Fruit fly (Drosophila melanogaster) whole organism, embryonic: ENCODE results near the gene CG9717.

ENCODE experiments used
- ATbp ChIP-seq: fragments of 200-800 bp; sonication (Bioruptor generic); optimal IDR thresholded peaks from 2 replicates; lab custom pipeline; 2017; ENCODE audit warnings: missing biosample characterization, mild to moderate bottlenecking, missing genetic modification characterization, missing genetic modification reagents
- Antp ChIP-seq: fragments of 200-800 bp; sonication (Bioruptor generic); optimal IDR thresholded peaks from 3 replicates; lab custom pipeline; 2016; ENCODE audit warnings: missing biosample characterization, missing genetic modification characterization
- Atf6 ChIP-seq: fragments of 200-800 bp; sonication (Bioruptor generic); IDR thresholded peaks from 2 replicates; pipeline ENCODE4 v1.3.6; 2022; ENCODE audit warnings: missing biosample characterization, missing genetic modification characterization
- Awh ChIP-seq: fragments of 200-800 bp; sonication (Bioruptor generic); IDR thresholded peaks from 2 replicates; pipeline ENCODE4, ENCODE4 v1.3.6; 2022; ENCODE audit warnings: missing biosample characterization, missing genetic modification characterization
- Bgb ChIP-seq: fragments of 200-800 bp; sonication (Bioruptor generic); IDR thresholded peaks from 2 replicates; pipeline ENCODE4 v1.3.6; 2022; ENCODE audit warnings: missing biosample characterization, missing genetic modification characterization; ENCODE audit not compliant: partially characterized antibody
- CG10147 ChIP-seq: fragments of 200-800 bp; sonication (Bioruptor generic); optimal IDR thresholded peaks from 2 replicates; lab custom pipeline; 2019; ENCODE audit warnings: missing biosample characterization, mild to moderate bottlenecking, missing genetic modification characterization, moderate library complexity
- CG10267 ChIP-seq: fragments of 200-800 bp; sonication (Bioruptor generic); optimal IDR thresholded peaks from 2 replicates; lab custom pipeline; 2018; ENCODE audit warnings: missing biosample characterization, mild to moderate bottlenecking, missing genetic modification characterization, moderate library complexity
- CG10565 ChIP-seq: fragments of 200-800 bp; sonication (Bioruptor generic); optimal IDR thresholded peaks from 3 replicates; lab custom pipeline; 2016; ENCODE audit warnings: missing biosample characterization, mild to moderate bottlenecking, missing genetic modification characterization
- CG11085 ChIP-seq: fragments of 200-800 bp; sonication (Bioruptor generic); IDR thresholded peaks from 2 replicates; pipeline ENCODE4 v1.3.6; 2022; ENCODE audit warnings: missing biosample characterization, missing genetic modification characterization
- CG14441 ChIP-seq: fragments of 200-800 bp; sonication (Bioruptor generic); IDR thresholded peaks from 2 replicates; pipeline ENCODE4 v1.3.6; 2022; ENCODE audit warnings: missing biosample characterization, missing genetic modification characterization
- CG14667 ChIP-seq: fragments of 200-800 bp; sonication (Bioruptor generic); IDR thresholded peaks from 2 replicates; pipeline ENCODE4 v1.3.6; 2022; ENCODE audit warnings: missing biosample characterization, missing genetic modification characterization
- CG14710 ChIP-seq: fragments of 200-800 bp; sonication (Bioruptor generic); optimal IDR thresholded peaks from 3 replicates; lab custom pipeline; 2019; ENCODE audit warnings: missing biosample characterization, mild to moderate bottlenecking, missing genetic modification characterization, moderate library complexity
- CG1603 ChIP-seq: fragments of 200-800 bp; sonication (Bioruptor generic); optimal IDR thresholded peaks from 2 replicates; lab custom pipeline; 2019; ENCODE audit warnings: missing biosample characterization, mild to moderate bottlenecking, missing genetic modification characterization, moderate library complexity
- CG2120 ChIP-seq: fragments of 200-800 bp; sonication (Bioruptor generic); optimal IDR thresholded peaks from 3 replicates; lab custom pipeline; 2016; ENCODE audit warnings: missing biosample characterization, missing genetic modification characterization
- CG2129 ChIP-seq: fragments of 200-800 bp; sonication (Bioruptor generic); IDR thresholded peaks from 2 replicates; pipeline ENCODE4 v1.3.6; 2022; ENCODE audit warnings: missing biosample characterization, missing genetic modification characterization; ENCODE audit not compliant: partially characterized antibody
- CG3163 ChIP-seq: fragments of 200-800 bp; sonication (Bioruptor generic); optimal IDR thresholded peaks from 3 replicates; lab custom pipeline; 2016; ENCODE audit warnings: missing biosample characterization, missing genetic modification characterization
- CG32532 ChIP-seq: fragments of 200-800 bp; sonication (Bioruptor generic); IDR thresholded peaks from 2 replicates; pipeline ENCODE4 v1.3.6; 2022; ENCODE audit warnings: missing biosample characterization, missing genetic modification characterization
- CG5953 ChIP-seq: fragments of 200-800 bp; sonication (Bioruptor generic); IDR thresholded peaks from 2 replicates; pipeline ENCODE4 v1.3.6; 2022; ENCODE audit warnings: missing biosample characterization, missing genetic modification characterization
- CG6683 ChIP-seq: fragments of 200-800 bp; sonication (Bioruptor generic); optimal IDR thresholded peaks from 2 replicates; lab custom pipeline; 2017; ENCODE audit warnings: missing biosample characterization, mild to moderate bottlenecking, missing genetic modification characterization, missing genetic modification reagents
- CG7928 ChIP-seq: fragments of 200-800 bp; sonication (Bioruptor generic); optimal IDR thresholded peaks from 2 replicates; lab custom pipeline; 2017; ENCODE audit warnings: missing biosample characterization, mild to moderate bottlenecking, missing genetic modification characterization
- CG9215 ChIP-seq: fragments of 200-800 bp; sonication (Bioruptor generic); IDR thresholded peaks from 2 replicates; pipeline ENCODE4 v1.3.6; 2022; ENCODE audit warnings: missing biosample characterization, missing genetic modification characterization
- Camta ChIP-seq: fragments of 200-800 bp; sonication (Bioruptor generic); optimal IDR thresholded peaks from 2 replicates; lab custom pipeline; 2016; ENCODE audit warnings: missing biosample characterization, missing genetic modification characterization
- D ChIP-seq, 2 experiments: fragments of 200-800 bp in 1 of 2; fragments of >200 bp in 1 of 2; sonication (Bioruptor generic) in 1 of 2; optimal IDR thresholded peaks; 2 replicates in 1 of 2; 3 replicates in 1 of 2; lab custom pipeline; 2017; ENCODE audit warnings: mild to moderate bottlenecking in 1 of 2, missing biosample characterization in 1 of 2, missing genetic modification characterization in 1 of 2, missing genetic modification reagents in 1 of 2
- Dbx ChIP-seq: fragments of 200-800 bp; sonication (Bioruptor generic); IDR thresholded peaks from 3 replicates; pipeline ENCODE4 v1.3.6; 2022; ENCODE audit warnings: missing biosample characterization, missing genetic modification characterization
- Dip3 ChIP-seq: fragments of 200-800 bp; sonication (Bioruptor generic); optimal IDR thresholded peaks from 3 replicates; lab custom pipeline; 2016; ENCODE audit warnings: missing biosample characterization, missing genetic modification characterization
- Elba2 ChIP-seq: fragments of 200-800 bp; sonication (Bioruptor generic); optimal IDR thresholded peaks from 3 replicates; lab custom pipeline; 2016; ENCODE audit warnings: missing biosample characterization, missing genetic modification characterization
- Hr51 ChIP-seq, 2 experiments: fragments of 200-800 bp; sonication (Bioruptor generic); optimal IDR thresholded peaks; 2 replicates in 1 of 2; 3 replicates in 1 of 2; lab custom pipeline; 2016 to 2018; ENCODE audit warnings: missing biosample characterization in 2 of 2, missing genetic modification characterization in 2 of 2, mild to moderate bottlenecking in 1 of 2, moderate library complexity in 1 of 2
- Hsf ChIP-seq: fragments of 200-800 bp; sonication (Bioruptor generic); optimal IDR thresholded peaks from 3 replicates; lab custom pipeline; 2016; ENCODE audit warnings: missing biosample characterization, missing genetic modification characterization
- Neu2 ChIP-seq: fragments of 200-800 bp; sonication (Bioruptor generic); optimal IDR thresholded peaks from 3 replicates; lab custom pipeline; 2016; ENCODE audit warnings: missing biosample characterization, missing genetic modification characterization, borderline replicate concordance
- Nf-YA ChIP-seq: fragments of 200-800 bp; sonication (Bioruptor generic); IDR thresholded peaks from 2 replicates; pipeline ENCODE4 v1.3.6; 2022; ENCODE audit warnings: missing biosample characterization, missing genetic modification characterization
- Oli ChIP-seq: fragments of 200-800 bp; sonication (Bioruptor generic); optimal IDR thresholded peaks from 2 replicates; lab custom pipeline; 2018; ENCODE audit warnings: missing biosample characterization, mild to moderate bottlenecking, missing genetic modification characterization, moderate library complexity
- Side ChIP-seq: fragments of 200-800 bp; sonication (Bioruptor generic); optimal IDR thresholded peaks from 2 replicates; lab custom pipeline; 2016; ENCODE audit warnings: missing biosample characterization, missing genetic modification characterization
- Ssrp ChIP-seq: fragments of 200-800 bp; sonication (Bioruptor generic); optimal IDR thresholded peaks from 2 replicates; lab custom pipeline; 2018; ENCODE audit warnings: missing biosample characterization, mild to moderate bottlenecking, missing genetic modification characterization, moderate library complexity
- YL-1 ChIP-seq: fragments of 200-800 bp; sonication (Bioruptor generic); optimal IDR thresholded peaks from 3 replicates; lab custom pipeline; 2017; ENCODE audit warnings: missing biosample characterization, mild to moderate bottlenecking, missing genetic modification characterization
- aop ChIP-seq: fragments of 200-800 bp; sonication (Bioruptor generic); IDR thresholded peaks from 2 replicates; pipeline ENCODE4 v1.3.6; 2022; ENCODE audit warnings: missing biosample characterization, missing genetic modification characterization
- ash1 ChIP-seq: fragments of 200-800 bp; sonication (Bioruptor generic); optimal IDR thresholded peaks from 2 replicates; lab custom pipeline; 2018; ENCODE audit warnings: missing biosample characterization, mild to moderate bottlenecking, missing genetic modification characterization
- ato ChIP-seq: fragments of 200-800 bp; sonication (Bioruptor generic); IDR thresholded peaks from 2 replicates; pipeline ENCODE4 v1.3.6; 2022; ENCODE audit warnings: missing biosample characterization, missing genetic modification characterization; ENCODE audit not compliant: partially characterized antibody
- cas ChIP-seq: fragments of 200-800 bp; sonication (Bioruptor generic); IDR thresholded peaks from 2 replicates; pipeline ENCODE4 v1.3.6; 2022; ENCODE audit warnings: missing biosample characterization, missing genetic modification characterization
- croc ChIP-seq: fragments of 200-800 bp; sonication (Bioruptor generic); conservative IDR thresholded peaks from 3 replicates; pipeline ENCODE4 v1.3.6; 2022; ENCODE audit warnings: missing biosample characterization, missing genetic modification characterization
- eyg ChIP-seq: fragments of 200-800 bp; sonication (Bioruptor generic); optimal IDR thresholded peaks from 3 replicates; lab custom pipeline; 2016; ENCODE audit warnings: missing biosample characterization, missing genetic modification characterization
- grau ChIP-seq: fragments of 200-800 bp; optimal IDR thresholded peaks from 3 replicates; lab custom pipeline; 2019; ENCODE audit warnings: missing biosample characterization, mild to moderate bottlenecking, missing genetic modification characterization, moderate library complexity
- lola ChIP-seq, 3 experiments: fragments of >200 bp in 2 of 3; fragments of 200-800 bp in 1 of 3; sonication (Bioruptor generic) in 1 of 3; optimal IDR thresholded peaks; 2 replicates each; lab custom pipeline; 2017 to 2019; ENCODE audit warnings: missing biosample characterization in 3 of 3, missing genetic modification characterization in 3 of 3, mild to moderate bottlenecking in 1 of 3, moderate library complexity in 1 of 3
- org-1 ChIP-seq: fragments of 200-800 bp; sonication (Bioruptor generic); optimal IDR thresholded peaks from 2 replicates; lab custom pipeline; 2017; ENCODE audit warnings: missing biosample characterization, missing genetic modification characterization
- peb ChIP-seq: fragments of 200-800 bp; sonication (Bioruptor generic); IDR thresholded peaks from 2 replicates; pipeline ENCODE4 v1.3.6; 2022; ENCODE audit warnings: missing biosample characterization, missing genetic modification characterization
- prd ChIP-seq, 3 experiments: fragments of >200 bp in 2 of 3; fragments of 200-800 bp in 1 of 3; sonication (Bioruptor generic) in 1 of 3; optimal IDR thresholded peaks in 2 of 3; IDR thresholded peaks in 1 of 3; 2 replicates in 2 of 3; 3 replicates in 1 of 3; pipeline versions ENCODE4 v1.3.6 to Lab custom; 2017 to 2022; ENCODE audit warnings: missing biosample characterization in 1 of 3, missing genetic modification characterization in 1 of 3
- pzg ChIP-seq: fragments of 200-800 bp; sonication (Bioruptor generic); optimal IDR thresholded peaks from 3 replicates; lab custom pipeline; 2018; ENCODE audit warnings: missing biosample characterization, mild to moderate bottlenecking, missing genetic modification characterization, moderate library complexity
- sens ChIP-seq: fragments of 200-800 bp; sonication (Bioruptor generic); peaks from one replicate; lab custom pipeline; 2016; ENCODE audit warnings: missing biosample characterization, missing genetic modification characterization
- stwl ChIP-seq: fragments of 200-800 bp; sonication (Bioruptor generic); optimal IDR thresholded peaks from 3 replicates; lab custom pipeline; 2018; ENCODE audit warnings: missing biosample characterization, mild to moderate bottlenecking, missing genetic modification characterization, moderate library complexity
- tgo ChIP-seq: fragments of 200-800 bp; sonication (Bioruptor generic); IDR thresholded peaks from 3 replicates; pipeline ENCODE4 v1.3.6; 2022; ENCODE audit warnings: missing biosample characterization, missing genetic modification characterization
- tna ChIP-seq: fragments of 200-800 bp; sonication (Bioruptor generic); IDR thresholded peaks from 2 replicates; pipeline ENCODE4 v1.3.6; 2022; ENCODE audit warnings: missing biosample characterization, missing genetic modification characterization; ENCODE audit not compliant: partially characterized antibody

Gene CG9717

dm6 chr3R:30536432-30536831 lies 50.7 kb downstream of the CG9717 start (continued):
- TF ChIP-seq lola (GFP tag; optimal IDR thresholded peaks at IDR 0.05; lab: Kevin White, UChicago): no peak
- TF ChIP-seq CG6683 (GFP tag; lab: Kevin White, UChicago): no peak
- peak; percentile 46 for TF ChIP-seq grau
- TF ChIP-seq CG10565: no peak
- TF ChIP-seq YL-1 (GFP tag; lab: Kevin White, UChicago): no peak
- TF ChIP-seq Elba2 (GFP tag; lab: Kevin White, UChicago): no peak
- TF ChIP-seq CG7928: no peak
- no peak for TF ChIP-seq org-1
- no peak for TF ChIP-seq CG5953
- TF ChIP-seq CG10267 (tag; lab: Kevin White, UChicago): no peak
- peak; percentile 5 for TF ChIP-seq Dip3 (GFP tag; lab: Kevin White, UChicago)
- TF ChIP-seq Atf6 (GFP tag; lab: Robert Waterston, UW): peak; percentile 54; the same call in 1 of the 2 replicates
- TF ChIP-seq CG1603 (tag; lab: Kevin White, UChicago): peak; percentile 40
- TF ChIP-seq CG14667 (GFP tag; lab: Robert Waterston, UW): no peak
- no peak for TF ChIP-seq CG11085 (GFP tag; lab: Robert Waterston, UW)
- TF ChIP-seq cas (GFP tag; lab: Robert Waterston, UW): no peak
- no peak for TF ChIP-seq CG3163 (GFP tag; lab: Kevin White, UChicago)
- no peak for TF ChIP-seq peb (GFP tag; lab: Robert Waterston, UW)
- no peak for TF ChIP-seq eyg (GFP tag; lab: Kevin White, UChicago)
- no peak for TF ChIP-seq Side (GFP tag; lab: Kevin White, UChicago)
- no peak for TF ChIP-seq Awh (GFP tag; lab: Robert Waterston, UW)
- no peak for TF ChIP-seq Ssrp (tag; lab: Kevin White, UChicago)
- no peak for TF ChIP-seq CG10147 (GFP tag; lab: Kevin White, UChicago)
- peak; percentile 11; the same call in 1 of the 2 replicates for TF ChIP-seq CG14441 (GFP tag; lab: Robert Waterston, UW)
- no peak for TF ChIP-seq aop
- no peak for TF ChIP-seq Bgb
- TF ChIP-seq Neu2: no peak
- no peak for TF ChIP-seq prd (optimal IDR thresholded peaks at IDR 0.05; lab: Kevin White, UChicago)
- peak; percentile 40; the same call in 1 of the 3 replicates for TF ChIP-seq prd (GFP tag; IDR thresholded peaks at IDR 0.05; lab: Robert Waterston, UW)
- no peak for TF ChIP-seq pzg
- TF ChIP-seq ash1 (GFP tag; lab: Kevin White, UChicago): no peak
- TF ChIP-seq ato: no peak
- TF ChIP-seq ATbp (GFP tag; lab: Kevin White, UChicago): no peak
- TF ChIP-seq Antp: peak; percentile 7
- TF ChIP-seq CG9215 (GFP tag; lab: Robert Waterston, UW): no peak
- TF ChIP-seq Camta (GFP tag; lab: Kevin White, UChicago): no peak
- TF ChIP-seq CG32532 (GFP tag; lab: Robert Waterston, UW): no peak; the same call in 1 of the 2 replicates
- TF ChIP-seq Nf-YA (GFP tag; lab: Robert Waterston, UW): no peak
- no peak for TF ChIP-seq CG14710 (tag; lab: Kevin White, UChicago)
- TF ChIP-seq croc (GFP tag; lab: Robert Waterston, UW): no peak
- no peak for TF ChIP-seq stwl
- TF ChIP-seq tna (GFP tag; lab: Robert Waterston, UW): no peak
- TF ChIP-seq sens (GFP tag; lab: Kevin White, UChicago): no peak
- peak in 1 of 2 experiments; percentile 35 for TF ChIP-seq Hr51 (GFP tag; optimal IDR thresholded peaks at IDR 0.05; lab: Kevin White, UChicago)
- TF ChIP-seq CG2120 (GFP tag; lab: Kevin White, UChicago): peak; percentile 16
- TF ChIP-seq Hsf: peak; percentile 18
- no peak for TF ChIP-seq D (optimal IDR thresholded peaks at IDR 0.05; lab: Kevin White, UChicago)
- no peak for TF ChIP-seq D (GFP tag; optimal IDR thresholded peaks at IDR 0.05; lab: Kevin White, UChicago)
- TF ChIP-seq tgo (GFP tag; lab: Robert Waterston, UW): peak; percentile 27; the same call in 2 of the 3 replicates
- no peak for TF ChIP-seq Dbx
- no peak for TF ChIP-seq CG2129 (GFP tag; lab: Robert Waterston, UW)
- peak; percentile 27 for TF ChIP-seq Oli
